Fruit fly (Drosophila melanogaster) whole organism, pupa: ENCODE data around the gene Zw10.
A peak's percentile ranks its signal among the peaks of the same experiment; 100 is the strongest.
"Not testable (repeated sequence)": the region's sequence is repeated elsewhere in the genome, so short reads cannot be mapped to it uniquely, and the experiment has no call there.

Source experiments
- CG10348 ChIP-seq: fragments of 200-800 bp; sonication (Bioruptor generic); IDR thresholded peaks from 2 replicates; pipeline ENCODE4 v1.3.6; 2022; ENCODE audit warnings: missing biosample characterization, missing genetic modification characterization
- CG12605 ChIP-seq: fragments of 200-800 bp; sonication (Bioruptor generic); IDR thresholded peaks from 2 replicates; pipeline ENCODE4 v1.3.6; 2022; ENCODE audit warnings: missing biosample characterization, missing genetic modification characterization
- CG13204 ChIP-seq: fragments of 200-800 bp; sonication (Bioruptor generic); optimal IDR thresholded peaks from 2 replicates; lab custom pipeline; 2018; ENCODE audit warnings: missing biosample characterization, mild to moderate bottlenecking, missing genetic modification characterization, moderate library complexity
- CG14655 ChIP-seq: fragments of 200-800 bp; sonication (Bioruptor generic); optimal IDR thresholded peaks from 3 replicates; lab custom pipeline; 2017; ENCODE audit warnings: mild to moderate bottlenecking, missing biosample characterization, missing genetic modification reagents, missing genetic modification characterization
- CG15710 ChIP-seq: fragments of 200-800 bp; sonication (Bioruptor generic); optimal IDR thresholded peaks from 2 replicates; lab custom pipeline; 2018; ENCODE audit warnings: missing biosample characterization, mild to moderate bottlenecking, missing genetic modification characterization, moderate library complexity
- CG17806 ChIP-seq: fragments of 200-800 bp; sonication (Bioruptor generic); optimal IDR thresholded peaks from 2 replicates; lab custom pipeline; 2018; ENCODE audit warnings: missing biosample characterization, mild to moderate bottlenecking, missing genetic modification characterization, moderate library complexity
- CG32121 ChIP-seq: fragments of 200-800 bp; sonication (Bioruptor generic); IDR thresholded peaks from 2 replicates; pipeline ENCODE4 v1.3.6; 2022; ENCODE audit warnings: missing biosample characterization, missing genetic modification characterization
- CG34367 ChIP-seq: fragments of 200-800 bp; sonication (Bioruptor generic); optimal IDR thresholded peaks from 2 replicates; lab custom pipeline; 2018; ENCODE audit warnings: missing biosample characterization, mild to moderate bottlenecking, missing genetic modification characterization
- CG4496 ChIP-seq: fragments of 200-800 bp; sonication (Bioruptor generic); IDR thresholded peaks from 3 replicates; pipeline ENCODE4 v1.3.6; 2022; ENCODE audit warnings: missing biosample characterization, missing genetic modification characterization
- CG8159 ChIP-seq: fragments of 200-800 bp; sonication (Bioruptor generic); optimal IDR thresholded peaks from 3 replicates; lab custom pipeline; 2018; ENCODE audit warnings: missing biosample characterization, mild to moderate bottlenecking, missing genetic modification characterization, moderate library complexity
- CG8301 ChIP-seq: fragments of 200-800 bp; sonication (Bioruptor generic); optimal IDR thresholded peaks from 2 replicates; lab custom pipeline; 2018; ENCODE audit warnings: missing biosample characterization, mild to moderate bottlenecking, missing genetic modification characterization
- CG9948 ChIP-seq: fragments of 200-800 bp; sonication (Bioruptor generic); optimal IDR thresholded peaks from 2 replicates; lab custom pipeline; 2018; ENCODE audit warnings: missing biosample characterization, mild to moderate bottlenecking, missing genetic modification characterization, moderate library complexity
- D1 ChIP-seq: fragments of 200-800 bp; sonication (Bioruptor generic); optimal IDR thresholded peaks from 2 replicates; lab custom pipeline; 2018; ENCODE audit warnings: missing biosample characterization, mild to moderate bottlenecking, missing genetic modification characterization, moderate library complexity
- EcR ChIP-seq: fragments of 200-800 bp; sonication (Bioruptor generic); optimal IDR thresholded peaks from 3 replicates; lab custom pipeline; 2019; ENCODE audit warnings: missing biosample characterization, missing genetic modification characterization, mild to moderate bottlenecking, moderate library complexity, missing genetic modification reagents
- Ets98B ChIP-seq: fragments of 200-800 bp; sonication (Bioruptor generic); IDR thresholded peaks from 2 replicates; pipeline ENCODE4 v1.3.6; 2022; ENCODE audit warnings: missing biosample characterization, missing genetic modification characterization
- Pif1A ChIP-seq: fragments of 200-800 bp; sonication (Bioruptor generic); optimal IDR thresholded peaks from 3 replicates; lab custom pipeline; 2016; ENCODE audit warnings: missing biosample characterization, missing genetic modification characterization
- Pif1B ChIP-seq: fragments of 200-800 bp; sonication (Bioruptor generic); optimal IDR thresholded peaks from 3 replicates; lab custom pipeline; 2016; ENCODE audit warnings: missing biosample characterization, missing genetic modification characterization
- Snoo ChIP-seq: fragments of 200-800 bp; sonication (Bioruptor generic); optimal IDR thresholded peaks from 3 replicates; lab custom pipeline; 2017; ENCODE audit warnings: missing biosample characterization, mild to moderate bottlenecking, missing genetic modification characterization, inconsistent platforms
- fd96Ca ChIP-seq: fragments of 200-800 bp; sonication (Bioruptor generic); IDR thresholded peaks from 3 replicates; pipeline ENCODE4 v1.3.6; 2022; ENCODE audit warnings: missing biosample characterization, missing genetic modification characterization
- gl ChIP-seq: fragments of 200-800 bp; sonication (Bioruptor generic); optimal IDR thresholded peaks from 2 replicates; lab custom pipeline; 2018; ENCODE audit warnings: missing biosample characterization, mild to moderate bottlenecking, missing genetic modification characterization
- rn ChIP-seq: fragments of 200-800 bp; sonication (Bioruptor generic); IDR thresholded peaks from 2 replicates; pipeline ENCODE4 v1.3.6; 2022; ENCODE audit warnings: missing biosample characterization, missing genetic modification characterization

Gene Zw10

dm6 chrX:2593094-2593752, 10.8 kb upstream of the Zw10 start:
- TF ChIP-seq Pif1B (GFP tag; lab: Kevin White, UChicago) (no peak), EcR (peak; percentile 96)

- TF ChIP-seq CG4496 (GFP tag; lab: Robert Waterston, UW), result peak; percentile 97
- peak; percentile 94 for TF ChIP-seq Ets98B (GFP tag; lab: Robert Waterston, UW)
- peak; percentile 83 for TF ChIP-seq CG17806
- no peak for TF ChIP-seq CG14655 (GFP tag; lab: Kevin White, UChicago)
- TF ChIP-seq CG32121 (GFP tag; lab: Robert Waterston, UW), result peak; percentile 93
- peak; percentile 86 for TF ChIP-seq CG15710 (tag; lab: Kevin White, UChicago)
- TF ChIP-seq rn (GFP tag; lab: Robert Waterston, UW), result peak; percentile 81
- no peak for TF ChIP-seq D1 (tag; lab: Kevin White, UChicago)
- peak; percentile 94 for TF ChIP-seq Snoo (tag; lab: Kevin White, UChicago)
- peak; percentile 97 for TF ChIP-seq fd96Ca (GFP tag; lab: Robert Waterston, UW)
- peak; percentile 49 for TF ChIP-seq CG13204 (GFP tag; lab: Kevin White, UChicago)
- TF ChIP-seq CG10348 (GFP tag; lab: Robert Waterston, UW), result peak; percentile 72
- peak; percentile 89 for TF ChIP-seq CG8159 (tag; lab: Kevin White, UChicago)
- peak; percentile 82 for TF ChIP-seq CG34367
- TF ChIP-seq Pif1A (GFP tag; lab: Kevin White, UChicago), result no peak
- TF ChIP-seq CG9948 (tag; lab: Kevin White, UChicago), result peak; percentile 77
- no peak for TF ChIP-seq Pif1B (GFP tag; lab: Kevin White, UChicago)
- peak; percentile 72 for TF ChIP-seq gl (tag; lab: Kevin White, UChicago)
- TF ChIP-seq CG8301 (tag; lab: Kevin White, UChicago), result peak; percentile 85
- peak; percentile 92 for TF ChIP-seq CG12605 (GFP tag; lab: Robert Waterston, UW)
- peak; percentile 81 for TF ChIP-seq EcR
Observed at dm6 chrX:2593753-2594096, 10.3 kb upstream of the Zw10 start.

- TF ChIP-seq CG4496 (GFP tag; lab: Robert Waterston, UW) (peak; percentile 91), EcR (no peak), Ets98B (GFP tag; lab: Robert Waterston, UW) (peak; percentile 89), Pif1B (GFP tag; lab: Kevin White, UChicago) (peak; percentile 87), CG9948 (tag; lab: Kevin White, UChicago) (peak; percentile 53), Snoo (tag; lab: Kevin White, UChicago) (peak; percentile 71), Pif1A (GFP tag; lab: Kevin White, UChicago) (no peak), gl (tag; lab: Kevin White, UChicago) (peak; percentile 51), CG14655 (GFP tag; lab: Kevin White, UChicago) (no peak), CG10348 (GFP tag; lab: Robert Waterston, UW) (no peak), CG32121 (GFP tag; lab: Robert Waterston, UW) (peak; percentile 79), D1 (tag; lab: Kevin White, UChicago) (no peak), CG8301 (tag; lab: Kevin White, UChicago) (peak; percentile 74), CG17806 (peak; percentile 75), rn (GFP tag; lab: Robert Waterston, UW) (peak; percentile 64), CG15710 (tag; lab: Kevin White, UChicago) (peak; percentile 68), CG13204 (GFP tag; lab: Kevin White, UChicago) (no peak), CG8159 (tag; lab: Kevin White, UChicago) (peak; percentile 72), fd96Ca (GFP tag; lab: Robert Waterston, UW) (peak; percentile 80), CG34367 (peak; percentile 47), CG12605 (GFP tag; lab: Robert Waterston, UW) (peak; percentile 72)
- TF ChIP-seq, all 21 proteins: peak for 15
Observed at dm6 chrX:2608470-2609157, 4.6 kb downstream of the Zw10 start, which contains the start of gene Smyd3. Gene Smyd3 (minus strand): TSS chrX:2608876.

- TF ChIP-seq CG12605 (GFP tag; lab: Robert Waterston, UW); Pif1B (GFP tag; lab: Kevin White, UChicago); CG8301 (tag; lab: Kevin White, UChicago): not testable (repeated sequence)
Observed at dm6 chrX:2610236-2610635, 6.2 kb downstream of the Zw10 start, which contains the start of gene eIF3g1. Gene eIF3g1 (minus strand): TSS chrX:2610336.

- no peak for TF ChIP-seq rn (GFP tag; lab: Robert Waterston, UW)
- no peak for TF ChIP-seq CG8159 (tag; lab: Kevin White, UChicago)
- TF ChIP-seq Snoo (tag; lab: Kevin White, UChicago), result no peak
- TF ChIP-seq Pif1B (GFP tag; lab: Kevin White, UChicago), result no peak
- TF ChIP-seq CG9948 (tag; lab: Kevin White, UChicago), result no peak
- no peak for TF ChIP-seq D1 (tag; lab: Kevin White, UChicago)
- TF ChIP-seq CG13204 (GFP tag; lab: Kevin White, UChicago), result no peak
- TF ChIP-seq gl (tag; lab: Kevin White, UChicago), result no peak
- TF ChIP-seq EcR, result no peak
- no peak for TF ChIP-seq CG34367
Observed at dm6 chrX:2617417-2617816, 13.4 kb downstream of the Zw10 start.
